Worm (Caenorhabditis elegans) whole organism, early embryonic: Measurements from ENCODE around the gene K05F6.12.

ENCODE experiments used
- B0310.2 ChIP-seq: sonication (generic microtip); optimal IDR thresholded peaks from 2 replicates; lab custom pipeline; 2016; ENCODE audit warnings: mild to moderate bottlenecking, missing genetic modification characterization, missing compliant biosample characterization
- F13C5.2 ChIP-seq: sonication (generic microtip); optimal IDR thresholded peaks from 2 replicates; lab custom pipeline; 2017; ENCODE audit warnings: mild to moderate bottlenecking, missing genetic modification characterization, inconsistent platforms, missing compliant biosample characterization
- aly-1 ChIP-seq: sonication (generic microtip); optimal IDR thresholded peaks from 2 replicates; lab custom pipeline; 2016; ENCODE audit warnings: missing genetic modification characterization, missing compliant biosample characterization
- ama-1 ChIP-seq: fragments of 150-350 bp; optimal IDR thresholded peaks from 2 replicates; lab custom pipeline; 2014
- ceh-13 ChIP-seq: fragments of 200-800 bp; sonication (Bioruptor generic); optimal IDR thresholded peaks from 2 replicates; lab custom pipeline; 2018; ENCODE audit warnings: mild to moderate bottlenecking, missing genetic modification characterization, missing compliant biosample characterization
- ceh-36 ChIP-seq: sonication (generic microtip); optimal IDR thresholded peaks from 2 replicates; lab custom pipeline; 2016; ENCODE audit warnings: missing genetic modification characterization, inconsistent platforms, missing compliant biosample characterization
- flt-1 ChIP-seq: fragments of 200-800 bp; sonication (Bioruptor generic); IDR thresholded peaks from 2 replicates; pipeline ENCODE4 v1.3.6; 2022; ENCODE audit warnings: missing genetic modification characterization, missing compliant biosample characterization
- scrt-1 ChIP-seq: fragments of 200-800 bp; sonication (Bioruptor generic); IDR thresholded peaks from 2 replicates; pipeline ENCODE4 v1.3.6; 2022; ENCODE audit warnings: missing genetic modification characterization, missing compliant biosample characterization
- tbx-11 ChIP-seq: fragments of 200-800 bp; sonication (Bioruptor generic); IDR thresholded peaks from 2 replicates; pipeline ENCODE4 v1.3.6; 2022; ENCODE audit warnings: missing genetic modification characterization, missing compliant biosample characterization
- tbx-37 ChIP-seq: fragments of 200-800 bp; sonication (Bioruptor generic); conservative IDR thresholded peaks from 2 replicates; pipeline ENCODE4 v1.3.6; 2022; ENCODE audit warnings: missing genetic modification reagents, missing genetic modification characterization, missing compliant biosample characterization
- tra-4 ChIP-seq: sonication (generic microtip); optimal IDR thresholded peaks from 2 replicates; lab custom pipeline; 2017; ENCODE audit warnings: missing genetic modification characterization, missing compliant biosample characterization

ce11 chrII:1537321-1537720 is 8.4 kb upstream of the K05F6.12 start, which contains the start of gene fbxb-42:
- TF ChIP-seq ceh-13 (no peak), ceh-36 (tag; lab: Kevin White, UChicago) (no peak), flt-1 (no peak), tra-4 (tag; lab: Kevin White, UChicago) (no peak), scrt-1 (no peak), ama-1 (lab: Kevin White, UChicago) (no peak), F13C5.2 (tag; lab: Kevin White, UChicago) (no peak), aly-1 (no peak), B0310.2 (tag; lab: Kevin White, UChicago) (no peak), tbx-11 (GFP tag; lab: Robert Waterston, UW) (no peak), tbx-37 (no peak)
